Worm (Caenorhabditis elegans) whole organism, mixed stage, embryonic: ENCODE results near the gene coa-1.

Experiments used
- M03D4.4 ChIP-seq: sonication (generic microtip); optimal IDR thresholded peaks from 2 replicates; lab custom pipeline; 2017; ENCODE audit warnings: mild to moderate bottlenecking, missing genetic modification characterization, missing compliant biosample characterization
- bed-3 ChIP-seq: fragments of 200-800 bp; sonication (Bioruptor generic); optimal IDR thresholded peaks from 3 replicates; lab custom pipeline; 2018; ENCODE audit warnings: mild to moderate bottlenecking, missing genetic modification characterization, moderate library complexity, missing compliant biosample characterization
- blmp-1 ChIP-seq: fragments of 150-350 bp; optimal IDR thresholded peaks from 2 replicates; lab custom pipeline; 2014; ENCODE audit warnings: missing biosample characterization, missing genetic modification characterization
- ceh-39 ChIP-seq: fragments of 150-350 bp; optimal IDR thresholded peaks from 2 replicates; lab custom pipeline; 2014; ENCODE audit warnings: missing biosample characterization, missing genetic modification characterization
- ceh-83 ChIP-seq: fragments of 200-800 bp; sonication (Bioruptor generic); optimal IDR thresholded peaks from 2 replicates; lab custom pipeline; 2018; ENCODE audit warnings: mild to moderate bottlenecking, missing genetic modification characterization, missing compliant biosample characterization
- ces-1 ChIP-seq: fragments of 150-350 bp; optimal IDR thresholded peaks from 2 replicates; lab custom pipeline; 2014; ENCODE audit warnings: missing biosample characterization, missing genetic modification reagents, missing genetic modification characterization
- cnd-1 ChIP-seq: fragments of 200-800 bp; sonication (Bioruptor generic); optimal IDR thresholded peaks from 2 replicates; lab custom pipeline; 2018; ENCODE audit warnings: mild to moderate bottlenecking, missing genetic modification characterization, missing compliant biosample characterization
- drap-1 ChIP-seq: fragments of 200-800 bp; sonication (Bioruptor generic); optimal IDR thresholded peaks from 3 replicates; lab custom pipeline; 2018; ENCODE audit warnings: mild to moderate bottlenecking, missing genetic modification characterization, missing compliant biosample characterization
- elt-1 ChIP-seq: sonication (generic microtip); optimal IDR thresholded peaks from 2 replicates; lab custom pipeline; 2017; ENCODE audit warnings: missing genetic modification characterization, mild to moderate bottlenecking, missing compliant biosample characterization, antibody characterized with exemption, moderate library complexity, borderline replicate concordance; ENCODE audit not compliant: insufficient read depth
- elt-3 ChIP-seq: fragments of 150-350 bp; optimal IDR thresholded peaks from 2 replicates; lab custom pipeline; 2014; ENCODE audit warnings: missing biosample characterization, missing genetic modification characterization
- flh-1 ChIP-seq: fragments of 200-800 bp; sonication (Bioruptor generic); optimal IDR thresholded peaks from 2 replicates; lab custom pipeline; 2018; ENCODE audit warnings: mild to moderate bottlenecking, missing genetic modification characterization, moderate library complexity, missing compliant biosample characterization
- ham-2 ChIP-seq: fragments of 200-800 bp; sonication (Bioruptor generic); optimal IDR thresholded peaks from 2 replicates; lab custom pipeline; 2018; ENCODE audit warnings: mild to moderate bottlenecking, missing genetic modification characterization, missing compliant biosample characterization
- hlh-1 ChIP-seq: fragments of 150-350 bp; optimal IDR thresholded peaks from 2 replicates; lab custom pipeline; 2014; ENCODE audit warnings: missing biosample characterization, missing genetic modification reagents, missing genetic modification characterization
- lin-32 ChIP-seq: fragments of 200-800 bp; sonication (Bioruptor generic); optimal IDR thresholded peaks from 2 replicates; lab custom pipeline; 2018; ENCODE audit warnings: mild to moderate bottlenecking, missing genetic modification characterization, missing compliant biosample characterization
- lsy-2 ChIP-seq: fragments of 150-350 bp; optimal IDR thresholded peaks from 2 replicates; lab custom pipeline; 2014; ENCODE audit warnings: missing biosample characterization, missing genetic modification characterization
- mep-1 ChIP-seq: fragments of 150-350 bp; optimal IDR thresholded peaks from 2 replicates; lab custom pipeline; 2017; ENCODE audit warnings: missing biosample characterization, missing genetic modification reagents, missing genetic modification characterization, inconsistent platforms
- nhr-12 ChIP-seq: fragments of 150-350 bp; optimal IDR thresholded peaks from 2 replicates; lab custom pipeline; 2014; ENCODE audit warnings: missing biosample characterization, missing genetic modification characterization
- nhr-2 ChIP-seq: fragments of 150-350 bp; optimal IDR thresholded peaks from 2 replicates; lab custom pipeline; 2014; ENCODE audit warnings: missing biosample characterization, missing genetic modification characterization
- nhr-237 ChIP-seq: fragments of 150-350 bp; optimal IDR thresholded peaks from 2 replicates; lab custom pipeline; 2014; ENCODE audit warnings: missing biosample characterization, missing genetic modification characterization
- nhr-28 ChIP-seq: fragments of 150-350 bp; optimal IDR thresholded peaks from 2 replicates; lab custom pipeline; 2014; ENCODE audit warnings: missing biosample characterization, missing genetic modification characterization
- nhr-76 ChIP-seq: sonication (generic microtip); optimal IDR thresholded peaks from 2 replicates; lab custom pipeline; 2017; ENCODE audit warnings: missing biosample characterization, missing genetic modification characterization
- pha-4 ChIP-seq: fragments of 150-350 bp; optimal IDR thresholded peaks from 2 replicates; lab custom pipeline; 2018; ENCODE audit warnings: missing biosample characterization, missing genetic modification reagents, missing genetic modification characterization
- tbx-8 ChIP-seq: fragments of 200-800 bp; sonication (Bioruptor generic); optimal IDR thresholded peaks from 2 replicates; lab custom pipeline; 2018; ENCODE audit warnings: mild to moderate bottlenecking, missing genetic modification characterization, moderate library complexity, missing compliant biosample characterization
- unc-120 ChIP-seq: sonication (generic microtip); optimal IDR thresholded peaks from 2 replicates; lab custom pipeline; 2017; ENCODE audit warnings: missing genetic modification characterization, missing compliant biosample characterization; ENCODE audit not compliant: poor library complexity, severe bottlenecking
- unc-39 ChIP-seq: fragments of 150-350 bp; optimal IDR thresholded peaks from 2 replicates; lab custom pipeline; 2014; ENCODE audit warnings: missing biosample characterization, missing genetic modification characterization
- unc-62 ChIP-seq: fragments of 150-350 bp; optimal IDR thresholded peaks from 2 replicates; lab custom pipeline; 2014; ENCODE audit warnings: missing biosample characterization, missing genetic modification reagents, missing genetic modification characterization
- zip-8 ChIP-seq: fragments of 150-350 bp; optimal IDR thresholded peaks from 2 replicates; lab custom pipeline; 2014; ENCODE audit warnings: missing biosample characterization, missing genetic modification characterization
- ztf-11 ChIP-seq: fragments of 150-350 bp; optimal IDR thresholded peaks from 2 replicates; lab custom pipeline; 2014; ENCODE audit warnings: missing biosample characterization, missing genetic modification characterization

Gene coa-1

DNA sequence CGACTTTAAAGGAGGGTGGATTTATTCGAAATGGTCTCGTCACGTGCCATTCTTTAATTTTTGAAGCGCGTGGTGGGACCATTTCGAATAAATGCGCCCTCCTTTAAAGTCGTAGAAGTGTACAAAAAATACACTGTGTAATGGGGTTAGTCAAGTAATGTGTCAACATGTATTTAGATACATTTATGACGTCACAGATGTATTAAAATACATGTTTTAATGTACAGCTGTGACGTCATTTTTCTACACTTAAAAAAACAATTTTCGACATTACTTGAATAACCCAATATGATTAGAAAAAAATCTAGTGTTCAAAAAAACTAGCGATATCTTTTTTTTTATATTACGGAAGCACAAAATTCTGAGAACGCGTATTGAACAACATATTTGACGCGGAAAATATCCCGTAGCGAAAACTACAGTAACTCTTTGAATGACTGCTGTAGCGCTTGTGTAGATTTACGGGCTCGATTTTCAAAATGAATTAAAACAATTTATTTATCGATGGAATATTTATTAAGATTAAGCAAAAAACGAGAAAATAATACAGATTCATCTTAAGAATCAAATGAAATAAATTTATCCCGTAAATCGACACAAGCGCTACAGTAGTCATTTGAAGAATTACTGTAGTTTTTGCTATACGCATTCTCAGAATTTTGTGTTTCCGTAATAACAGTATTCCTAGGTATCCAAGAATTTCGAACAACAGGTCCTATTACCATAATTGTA is 2.0 kb upstream of the coa-1 start, which contains the start of gene gfrp-1:
TSS of gene gfrp-1 (plus strand) at position 682 of the 732 bp plus-strand sequence.
- peak; percentile 98 for TF ChIP-seq zip-8 (tag; lab: Kevin White, UChicago)
- TF ChIP-seq M03D4.4 (tag; lab: Kevin White, UChicago) = no peak

DNA sequence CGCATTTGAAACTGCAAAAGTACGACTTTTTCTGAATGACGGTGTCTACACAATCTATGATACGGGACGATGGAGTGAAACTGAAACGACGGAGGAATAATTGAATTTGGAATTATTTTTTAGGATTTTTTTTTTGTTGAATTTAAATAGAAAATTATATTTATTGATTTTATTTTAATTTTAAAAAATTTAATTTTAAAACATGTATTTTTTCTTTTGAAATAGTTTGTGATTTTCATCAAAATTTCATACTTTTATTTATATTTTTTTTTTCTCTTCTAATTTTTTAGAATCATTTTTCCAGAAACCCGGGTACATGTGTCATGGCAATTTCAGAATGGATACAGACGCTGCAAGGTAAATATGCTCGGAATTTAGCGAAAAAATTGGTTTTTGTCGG is 2.8 kb downstream of the coa-1 start, which contains the start of gene Y38C1AA.1:
TSS of gene Y38C1AA.1 (plus strand) at position 301 of the 400 bp plus-strand sequence.
- TF ChIP-seq unc-39 (tag; lab: Kevin White, UChicago) = no peak
- no peak for TF ChIP-seq unc-62 (GFP tag; lab: Kevin White, UChicago)
- no peak for TF ChIP-seq ham-2 (GFP tag; lab: Kevin White, UChicago)
- TF ChIP-seq lsy-2 (tag; lab: Kevin White, UChicago) = no peak
- TF ChIP-seq tbx-8 (GFP tag; lab: Kevin White, UChicago) = no peak
- TF ChIP-seq ztf-11 (tag; lab: Kevin White, UChicago) = no peak
- TF ChIP-seq nhr-12 (tag; lab: Kevin White, UChicago) = no peak
- TF ChIP-seq drap-1 (GFP tag; lab: Kevin White, UChicago) = no peak
- TF ChIP-seq flh-1 (GFP tag; lab: Kevin White, UChicago) = no peak
- TF ChIP-seq elt-1 (tag; lab: Kevin White, UChicago) = no peak
- TF ChIP-seq cnd-1 (tag; lab: Kevin White, UChicago) = no peak
- TF ChIP-seq nhr-2 (tag; lab: Kevin White, UChicago) = no peak
- no peak for TF ChIP-seq hlh-1
- no peak for TF ChIP-seq mep-1 (tag; lab: Kevin White, UChicago)
- no peak for TF ChIP-seq nhr-76
- TF ChIP-seq M03D4.4 (tag; lab: Kevin White, UChicago) = no peak
- TF ChIP-seq lin-32 (GFP tag; lab: Kevin White, UChicago) = no peak
- TF ChIP-seq zip-8 (tag; lab: Kevin White, UChicago) = no peak
- TF ChIP-seq nhr-28 = no peak

DNA sequence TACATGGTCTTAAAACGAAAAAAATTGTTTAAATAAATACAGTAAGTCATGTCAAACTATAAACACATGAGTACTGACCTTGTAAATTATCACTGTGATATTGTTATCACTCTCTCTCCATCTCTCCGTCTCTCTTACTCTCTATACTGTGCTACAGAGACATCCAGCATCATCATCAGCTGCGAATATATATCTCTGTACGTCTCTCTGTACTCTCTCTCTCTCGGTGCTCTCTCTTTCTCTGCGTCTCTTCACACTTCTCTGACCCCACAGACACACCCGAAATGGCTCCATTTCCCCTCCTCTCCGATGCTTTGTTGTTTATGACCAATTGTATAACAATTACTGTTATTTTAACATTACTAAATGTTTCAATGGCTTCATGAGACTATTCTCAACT is 5.5 kb downstream of the coa-1 start:
- TF ChIP-seq pha-4 (tag; lab: Kevin White, UChicago) = peak; percentile 9
- peak; percentile 64 for TF ChIP-seq elt-3
- TF ChIP-seq elt-1 (tag; lab: Kevin White, UChicago) = no peak
- TF ChIP-seq unc-120 (tag; lab: Kevin White, UChicago) = peak; percentile 81
- peak; percentile 28 for TF ChIP-seq ces-1 (GFP tag; lab: Kevin White, UChicago)

DNA sequence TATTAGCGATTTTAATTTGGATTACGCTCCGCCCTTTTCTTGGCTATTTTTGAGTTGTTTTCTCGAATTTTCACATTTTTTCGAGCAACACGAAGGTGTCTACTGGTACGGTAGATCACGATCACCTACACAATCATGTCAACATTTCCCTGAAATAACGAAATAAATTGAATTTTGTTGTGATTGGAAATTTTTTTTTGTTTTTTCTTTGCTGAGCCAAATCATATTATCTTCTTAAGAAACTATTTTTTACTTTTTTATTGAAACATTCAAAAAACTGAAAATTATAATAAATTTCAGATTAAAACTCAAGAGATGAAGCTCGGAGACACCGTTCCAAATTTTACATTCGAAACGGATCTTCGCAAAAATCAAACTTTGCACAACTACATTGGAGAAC is 13.2 kb downstream of the coa-1 start, which contains the start of gene prdx-6:
TSS of gene prdx-6 (plus strand) at position 301 of the 400 bp plus-strand sequence.
- no peak for TF ChIP-seq elt-3
- TF ChIP-seq drap-1 (GFP tag; lab: Kevin White, UChicago) = no peak
- TF ChIP-seq ceh-83 (GFP tag; lab: Kevin White, UChicago) = no peak
- no peak for TF ChIP-seq lsy-2 (tag; lab: Kevin White, UChicago)
- TF ChIP-seq cnd-1 (tag; lab: Kevin White, UChicago) = no peak
- no peak for TF ChIP-seq nhr-12 (tag; lab: Kevin White, UChicago)
- TF ChIP-seq ham-2 (GFP tag; lab: Kevin White, UChicago) = no peak
- TF ChIP-seq lin-32 (GFP tag; lab: Kevin White, UChicago) = no peak
- TF ChIP-seq blmp-1 = no peak
- no peak for TF ChIP-seq hlh-1
- TF ChIP-seq ztf-11 (tag; lab: Kevin White, UChicago) = no peak
- no peak for TF ChIP-seq bed-3
- TF ChIP-seq, all 35 proteins: peak for 0

DNA sequence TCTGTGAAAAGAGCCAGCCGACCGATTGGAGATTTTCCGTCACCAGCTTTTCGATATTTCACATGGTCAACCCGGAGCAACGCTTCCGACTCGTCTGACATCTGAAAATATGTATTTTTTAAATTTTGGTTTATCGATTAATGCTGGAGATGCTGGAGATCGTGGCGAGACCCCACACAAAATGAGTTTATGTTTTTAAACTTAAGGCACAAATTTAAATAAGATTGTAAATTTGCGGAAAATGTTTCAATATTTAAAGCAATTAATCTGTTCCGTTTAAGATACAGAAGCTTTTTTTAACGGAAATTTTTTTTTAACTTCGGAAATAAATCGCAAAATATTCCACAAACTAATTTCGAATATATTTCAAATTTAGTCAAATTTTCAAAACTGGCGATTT is 26.6 kb downstream of the coa-1 start, which contains the start of gene gtf-2H1:
TSS of gene gtf-2H1 (minus strand) at position 101 of the 400 bp plus-strand sequence.
- TF ChIP-seq ces-1 (GFP tag; lab: Kevin White, UChicago) = no peak
- TF ChIP-seq ham-2 (GFP tag; lab: Kevin White, UChicago) = no peak
- no peak for TF ChIP-seq flh-1 (GFP tag; lab: Kevin White, UChicago)
- no peak for TF ChIP-seq lsy-2 (tag; lab: Kevin White, UChicago)
- TF ChIP-seq, all 35 proteins: peak for 0

DNA sequence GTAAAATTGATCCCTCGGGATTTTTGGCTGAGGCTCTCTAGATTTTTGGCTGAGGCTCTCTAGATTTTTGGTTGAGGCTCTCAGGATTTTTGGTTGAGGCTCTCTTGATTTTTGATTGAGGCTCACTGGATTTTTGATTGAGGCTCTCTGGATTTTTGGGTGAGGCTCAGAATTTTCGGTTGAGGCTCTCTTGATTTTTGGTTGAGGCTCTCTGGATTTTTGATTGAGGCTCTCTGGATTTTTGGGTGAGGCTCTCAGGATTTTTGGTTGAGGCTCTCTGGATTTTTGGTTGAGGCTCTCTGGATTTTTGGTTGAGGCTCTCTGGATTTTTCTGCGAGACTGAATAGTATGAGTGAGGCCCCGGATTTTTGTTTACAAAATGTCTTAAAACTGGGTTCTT is 31.0 kb downstream of the coa-1 start:
- no peak for TF ChIP-seq ceh-39 (tag; lab: Kevin White, UChicago)
- TF ChIP-seq lin-32 (GFP tag; lab: Kevin White, UChicago) = no peak
- TF ChIP-seq tbx-8 (GFP tag; lab: Kevin White, UChicago) = no peak
- TF ChIP-seq cnd-1 (tag; lab: Kevin White, UChicago) = no peak
- no peak for TF ChIP-seq unc-62 (GFP tag; lab: Kevin White, UChicago)
- no peak for TF ChIP-seq nhr-2 (tag; lab: Kevin White, UChicago)
- no peak for TF ChIP-seq nhr-28
- no peak for TF ChIP-seq bed-3
- TF ChIP-seq nhr-237 = no peak
